Fruit fly (Drosophila melanogaster): ENCODE results near the gene CG32085.

DNA sequence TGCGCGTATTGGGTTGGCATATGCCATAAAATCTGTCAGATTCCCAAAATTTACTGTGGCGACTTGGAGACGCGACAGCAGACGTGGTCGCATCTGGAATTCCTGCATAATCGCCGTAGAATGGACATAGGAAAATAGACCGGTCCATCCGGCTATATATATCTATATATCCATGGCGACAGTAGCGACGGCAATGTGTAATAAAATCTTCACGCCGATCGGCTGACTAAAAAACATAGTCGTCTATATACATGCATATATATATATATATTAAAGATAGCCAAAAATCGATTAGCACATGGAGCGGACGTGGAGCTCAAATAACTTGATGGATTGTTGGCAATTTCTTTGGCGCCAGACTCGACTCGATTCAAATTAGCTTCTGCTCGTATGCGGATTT is 37.8 kb upstream of the CG32085 start:
- no peak for TF ChIP-seq h (optimal IDR thresholded peaks at IDR 0.05)
- no peak for TF ChIP-seq ttk (optimal IDR thresholded peaks at IDR 0.05)
- no peak for TF ChIP-seq psq (optimal IDR thresholded peaks at IDR 0.05)
- no peak for TF ChIP-seq Sin3A (optimal IDR thresholded peaks at IDR 0.05)

Measured in Kc167 (cell line).